Worm (Caenorhabditis elegans) whole organism, L4/young adult: ENCODE measurements around the gene F26G1.9.

Source experiments
- W03F9.2 ChIP-seq: fragments of 150-350 bp; optimal IDR thresholded peaks from 2 replicates; lab custom pipeline; 2014; ENCODE audit warnings: missing biosample characterization, missing genetic modification characterization
- dao-5 ChIP-seq: sonication (generic microtip); optimal IDR thresholded peaks from 2 replicates; lab custom pipeline; 2016; ENCODE audit warnings: missing genotype, missing genetic modification characterization, moderate library complexity, missing compliant biosample characterization
- him-1 ChIP-seq: sonication (generic microtip); optimal IDR thresholded peaks from 2 replicates; lab custom pipeline; 2016; ENCODE audit warnings: missing genotype, missing genetic modification reagents, missing genetic modification characterization, missing compliant biosample characterization

DNA sequence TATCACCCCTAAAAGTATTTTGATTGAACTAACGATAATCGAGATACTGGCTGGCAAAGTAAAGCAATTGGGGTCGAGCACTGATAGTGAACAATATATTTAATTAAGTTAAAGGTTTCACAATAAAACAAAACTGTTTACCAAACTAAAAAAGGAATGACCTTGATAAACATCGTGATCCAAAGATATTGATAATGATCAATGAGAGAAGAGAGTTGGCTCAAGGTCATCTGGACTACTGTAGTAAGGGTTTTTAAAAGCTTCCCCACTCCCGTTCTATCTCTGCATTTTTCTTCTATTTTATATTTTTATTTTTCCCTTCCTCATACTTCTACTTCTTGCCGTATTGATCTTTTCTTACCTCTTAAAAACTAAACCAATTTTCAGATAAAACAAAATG, 24.2 kb downstream of the F26G1.9 start, which contains the start of gene F41C3.2:
- no peak for TF ChIP-seq him-1
- TF ChIP-seq W03F9.2 (tag; lab: Kevin White, UChicago): no peak
- no peak for TF ChIP-seq dao-5 (tag; lab: Kevin White, UChicago)
